Worm (Caenorhabditis elegans): ENCODE results near the gene Y41C4A.6.

- TF ChIP-seq tbx-37 (GFP tag; conservative IDR thresholded peaks at IDR 0.05) (no peak), ama-1 (optimal IDR thresholded peaks at IDR 0.05) (no peak), F13C5.2 (tag; optimal IDR thresholded peaks at IDR 0.05) (no peak), ceh-36 (tag; optimal IDR thresholded peaks at IDR 0.05) (no peak)
Observed at ce11 chrIII:11708722-11709121, 12.3 kb downstream of the Y41C4A.6 start, which contains the start of gene Y41C4A.8.
